Worm (Caenorhabditis elegans) whole organism, midembryonic: ENCODE measurements around the gene srv-15.

Experiments
- T22C8.4 ChIP-seq: fragments of 200-800 bp; sonication (Bioruptor generic); IDR thresholded peaks from 2 replicates; pipeline ENCODE4 v1.3.6; 2022; ENCODE audit warnings: missing genetic modification characterization, missing compliant biosample characterization
- cog-1 ChIP-seq: sonication (generic microtip); optimal IDR thresholded peaks from 2 replicates; lab custom pipeline; 2016; ENCODE audit warnings: missing genetic modification characterization, missing compliant biosample characterization
- flt-1 ChIP-seq: fragments of 200-800 bp; sonication (Bioruptor generic); IDR thresholded peaks from 2 replicates; pipeline ENCODE4 v1.3.6; 2022; ENCODE audit warnings: missing genetic modification characterization, missing compliant biosample characterization
- klf-2 ChIP-seq: fragments of 200-800 bp; sonication (Bioruptor generic); conservative IDR thresholded peaks from 2 replicates; pipeline ENCODE4 v1.3.6; 2022; ENCODE audit warnings: missing genetic modification reagents, missing genetic modification characterization, missing compliant biosample characterization
- med-1 ChIP-seq: sonication (generic microtip); optimal IDR thresholded peaks from 2 replicates; lab custom pipeline; 2017; ENCODE audit warnings: missing genetic modification characterization, mild to moderate bottlenecking, missing compliant biosample characterization, antibody characterized with exemption, missing genetic modification reagents; ENCODE audit not compliant: insufficient read depth
- ref-1 ChIP-seq: fragments of 200-800 bp; sonication (Bioruptor generic); conservative IDR thresholded peaks from 2 replicates; pipeline ENCODE4 v1.3.6; 2022; ENCODE audit warnings: missing genetic modification reagents, missing genetic modification characterization, missing compliant biosample characterization
- tab-1 ChIP-seq: fragments of 200-800 bp; sonication (Bioruptor generic); IDR thresholded peaks from 2 replicates; pipeline ENCODE4 v1.3.6; 2022; ENCODE audit warnings: missing genetic modification characterization, missing compliant biosample characterization
- ztf-23 ChIP-seq: fragments of 200-800 bp; sonication (Bioruptor generic); IDR thresholded peaks from 2 replicates; pipeline ENCODE4 v1.3.6; 2022; ENCODE audit warnings: missing genetic modification reagents, missing genetic modification characterization, missing compliant biosample characterization
- ztf-29 ChIP-seq: fragments of 200-800 bp; sonication (Bioruptor generic); IDR thresholded peaks from 2 replicates; pipeline ENCODE4 v1.3.6; 2022; ENCODE audit warnings: missing genetic modification reagents, missing genetic modification characterization, missing compliant biosample characterization

srv-15 gene

ce11 chrIV:15930281-15930680 lies 23.9 kb downstream of the srv-15 start, which contains the start of gene Y105C5B.9:
Y105C5B.9 (plus strand) TSS chrIV:15930581.
- TF ChIP-seq flt-1 (no peak), med-1 (GFP tag; lab: Kevin White, UChicago) (no peak), ref-1 (GFP tag; lab: Robert Waterston, UW) (no peak), T22C8.4 (GFP tag; lab: Robert Waterston, UW) (no peak), klf-2 (GFP tag; lab: Robert Waterston, UW) (no peak), tab-1 (GFP tag; lab: Robert Waterston, UW) (no peak), ztf-29 (no peak), cog-1 (tag; lab: Kevin White, UChicago) (no peak), ztf-23 (no peak)

ce11 chrIV:15930694-15931093 lies 24.3 kb downstream of the srv-15 start:
- peak; percentile 65 for TF ChIP-seq T22C8.4 (GFP tag; lab: Robert Waterston, UW)
- no peak for TF ChIP-seq cog-1 (tag; lab: Kevin White, UChicago)
- TF ChIP-seq med-1 (GFP tag; lab: Kevin White, UChicago), result no peak
- TF ChIP-seq ztf-23, result no peak
- no peak for TF ChIP-seq tab-1 (GFP tag; lab: Robert Waterston, UW)
- TF ChIP-seq ref-1 (GFP tag; lab: Robert Waterston, UW), result no peak
- TF ChIP-seq klf-2 (GFP tag; lab: Robert Waterston, UW), result no peak
- TF ChIP-seq flt-1, result no peak

- peak; percentile 75 for TF ChIP-seq ztf-23
- 0 out of 2 replicates have a peak, but pooled peaks have one; percentile 49 for TF ChIP-seq ref-1 (GFP tag; lab: Robert Waterston, UW)
- no peak for TF ChIP-seq cog-1 (tag; lab: Kevin White, UChicago)
- 0 out of 2 replicates have a peak, but pooled peaks have one; percentile 52 for TF ChIP-seq klf-2 (GFP tag; lab: Robert Waterston, UW)
- TF ChIP-seq tab-1 (GFP tag; lab: Robert Waterston, UW), result 0 out of 2 replicates have a peak, but pooled peaks have one; percentile 25
- 0 out of 2 replicates have a peak, but pooled peaks have one; percentile 43 for TF ChIP-seq ztf-29
- TF ChIP-seq T22C8.4 (GFP tag; lab: Robert Waterston, UW), result no peak
- peak; percentile 77 for TF ChIP-seq flt-1
- TF ChIP-seq med-1 (GFP tag; lab: Kevin White, UChicago), result no peak
Measured at ce11 chrIV:15931176-15931575, 24.8 kb downstream of the srv-15 start.

ce11 chrIV:15931833-15932232 lies 25.5 kb downstream of the srv-15 start:
- no peak for TF ChIP-seq klf-2 (GFP tag; lab: Robert Waterston, UW)
- TF ChIP-seq ztf-23, result peak; percentile 76
- no peak for TF ChIP-seq T22C8.4 (GFP tag; lab: Robert Waterston, UW)
- no peak for TF ChIP-seq flt-1
- TF ChIP-seq tab-1 (GFP tag; lab: Robert Waterston, UW), result peak; percentile 78
- TF ChIP-seq med-1 (GFP tag; lab: Kevin White, UChicago), result no peak
- TF ChIP-seq cog-1 (tag; lab: Kevin White, UChicago), result peak; percentile 28
- 0 out of 2 replicates have a peak, but pooled peaks have one; percentile 20 for TF ChIP-seq ref-1 (GFP tag; lab: Robert Waterston, UW)
- 0 out of 2 replicates have a peak, but pooled peaks have one; percentile 36 for TF ChIP-seq ztf-29

ce11 chrIV:15933814-15934213 lies 27.4 kb downstream of the srv-15 start, which contains the start of gene srv-16:
srv-16 (minus strand) TSS chrIV:15933914.
- TF ChIP-seq med-1 (GFP tag; lab: Kevin White, UChicago) (no peak), T22C8.4 (GFP tag; lab: Robert Waterston, UW) (no peak), klf-2 (GFP tag; lab: Robert Waterston, UW) (no peak), ztf-23 (no peak), flt-1 (no peak)

- no peak for TF ChIP-seq ztf-29
- TF ChIP-seq flt-1, result no peak
- TF ChIP-seq T22C8.4 (GFP tag; lab: Robert Waterston, UW), result no peak
- TF ChIP-seq med-1 (GFP tag; lab: Kevin White, UChicago), result no peak
- no peak for TF ChIP-seq klf-2 (GFP tag; lab: Robert Waterston, UW)
- no peak for TF ChIP-seq tab-1 (GFP tag; lab: Robert Waterston, UW)
- no peak for TF ChIP-seq ztf-23
Measured at ce11 chrIV:15937088-15937487, 30.7 kb downstream of the srv-15 start.

- TF ChIP-seq cog-1 (tag; lab: Kevin White, UChicago), result no peak
- no peak for TF ChIP-seq klf-2 (GFP tag; lab: Robert Waterston, UW)
- no peak for TF ChIP-seq ztf-29
- no peak for TF ChIP-seq T22C8.4 (GFP tag; lab: Robert Waterston, UW)
- no peak for TF ChIP-seq med-1 (GFP tag; lab: Kevin White, UChicago)
- TF ChIP-seq ref-1 (GFP tag; lab: Robert Waterston, UW), result no peak
- TF ChIP-seq tab-1 (GFP tag; lab: Robert Waterston, UW), result no peak
- TF ChIP-seq ztf-23, result no peak
- no peak for TF ChIP-seq flt-1
Measured at ce11 chrIV:15938471-15938870, 32.1 kb downstream of the srv-15 start.

- no peak for TF ChIP-seq med-1 (GFP tag; lab: Kevin White, UChicago)
- no peak for TF ChIP-seq ztf-29
- no peak for TF ChIP-seq T22C8.4 (GFP tag; lab: Robert Waterston, UW)
Measured at ce11 chrIV:15940811-15941210, 34.4 kb downstream of the srv-15 start.

ce11 chrIV:15941403-15941802 lies 35.0 kb downstream of the srv-15 start, which contains the start of gene Y105C5B.11:
Y105C5B.11 (minus strand) TSS chrIV:15941503.
- no peak for TF ChIP-seq T22C8.4 (GFP tag; lab: Robert Waterston, UW)
- TF ChIP-seq flt-1, result no peak
- TF ChIP-seq cog-1 (tag; lab: Kevin White, UChicago), result no peak
- TF ChIP-seq klf-2 (GFP tag; lab: Robert Waterston, UW), result no peak
- no peak for TF ChIP-seq ref-1 (GFP tag; lab: Robert Waterston, UW)
- TF ChIP-seq tab-1 (GFP tag; lab: Robert Waterston, UW), result no peak
- TF ChIP-seq ztf-23, result no peak
- no peak for TF ChIP-seq med-1 (GFP tag; lab: Kevin White, UChicago)
- no peak for TF ChIP-seq ztf-29

- no peak for TF ChIP-seq klf-2 (GFP tag; lab: Robert Waterston, UW)
- TF ChIP-seq med-1 (GFP tag; lab: Kevin White, UChicago), result no peak
- no peak for TF ChIP-seq tab-1 (GFP tag; lab: Robert Waterston, UW)
- no peak for TF ChIP-seq ref-1 (GFP tag; lab: Robert Waterston, UW)
- TF ChIP-seq T22C8.4 (GFP tag; lab: Robert Waterston, UW), result no peak
- no peak for TF ChIP-seq cog-1 (tag; lab: Kevin White, UChicago)
- TF ChIP-seq flt-1, result no peak
- no peak for TF ChIP-seq ztf-23
- TF ChIP-seq ztf-29, result no peak
Measured at ce11 chrIV:15946507-15946906, 40.1 kb downstream of the srv-15 start, which contains the start of gene skr-10. skr-10 (plus strand) TSS chrIV:15946807.
